Worm (Caenorhabditis elegans): ENCODE results near the gene snt-3.

- TF ChIP-seq nhr-76 (tag; optimal IDR thresholded peaks at IDR 0.05) (no peak), aly-2 (tag; optimal IDR thresholded peaks at IDR 0.05) (no peak), zag-1 (tag; optimal IDR thresholded peaks at IDR 0.05) (no peak), nhr-23 (tag; optimal IDR thresholded peaks at IDR 0.05) (no peak), unc-62 (GFP tag; optimal IDR thresholded peaks at IDR 0.05) (no peak), unc-39 (tag; optimal IDR thresholded peaks at IDR 0.05) (no peak), pha-4 (tag; optimal IDR thresholded peaks at IDR 0.05) (no peak), snpc-4 (tag; optimal IDR thresholded peaks at IDR 0.05) (no peak)
These were observed 39.9 kb upstream of the snt-3 start for ce11 chrV:1410727-1411126.
